Fruit fly (Drosophila melanogaster): ENCODE measurements around the gene Top2.

- TF ChIP-seq lola (GFP tag; optimal IDR thresholded peaks at IDR 0.05) = no peak
- TF ChIP-seq h (GFP tag; optimal IDR thresholded peaks at IDR 0.05) = no peak
- TF ChIP-seq brk (GFP tag; optimal IDR thresholded peaks at IDR 0.05) = no peak
- no peak for TF ChIP-seq CrebA (GFP tag; optimal IDR thresholded peaks at IDR 0.05; ENCODE audit: borderline replicate concordance)
- no peak for TF ChIP-seq Hr78 (GFP tag; optimal IDR thresholded peaks at IDR 0.05)
- no peak for TF ChIP-seq dmrt93B (GFP tag; optimal IDR thresholded peaks at IDR 0.05)
- TF ChIP-seq Hr83 (GFP tag; optimal IDR thresholded peaks at IDR 0.05; ENCODE audit: poor library complexity, severe bottlenecking) = no peak
These were observed 49.9 kb downstream of the Top2 start for dm6 chr2L:19403398-19403797.

Measured in whole organism, wandering third instar larva.